Worm (Caenorhabditis elegans) whole organism, late embryonic: ENCODE data around the gene col-159.

Experiments used
- F13H6.1 ChIP-seq: sonication (generic microtip); optimal IDR thresholded peaks from 2 replicates; lab custom pipeline; 2016; ENCODE audit warnings: missing genetic modification characterization, missing compliant biosample characterization
- ceh-24 ChIP-seq: sonication (generic microtip); optimal IDR thresholded peaks from 2 replicates; lab custom pipeline; 2016; ENCODE audit warnings: mild to moderate bottlenecking, missing genetic modification characterization, missing compliant biosample characterization
- ceh-31 ChIP-seq: sonication (generic microtip); optimal IDR thresholded peaks from 2 replicates; lab custom pipeline; 2016; ENCODE audit warnings: missing genetic modification characterization, missing compliant biosample characterization
- elt-2 ChIP-seq: sonication (generic microtip); optimal IDR thresholded peaks from 2 replicates; lab custom pipeline; 2016; ENCODE audit warnings: missing genetic modification reagents, missing genetic modification characterization, missing compliant biosample characterization
- fkh-10 ChIP-seq: fragments of 150-350 bp; optimal IDR thresholded peaks from 2 replicates; lab custom pipeline; 2014; ENCODE audit warnings: missing biosample characterization, missing genetic modification reagents, missing genetic modification characterization
- hlh-30 ChIP-seq: sonication (generic microtip); optimal IDR thresholded peaks from 2 replicates; lab custom pipeline; 2017; ENCODE audit warnings: antibody characterized with exemption, missing genetic modification characterization, missing compliant biosample characterization; ENCODE audit not compliant: insufficient read depth
- nhr-11 ChIP-seq: fragments of 150-350 bp; optimal IDR thresholded peaks from 2 replicates; lab custom pipeline; 2014; ENCODE audit warnings: missing biosample characterization, missing genetic modification characterization
- pha-4 ChIP-seq: fragments of 150-350 bp; optimal IDR thresholded peaks from 2 replicates; lab custom pipeline; 2018; ENCODE audit warnings: missing biosample characterization, missing genetic modification reagents, missing genetic modification characterization
- pqm-1 ChIP-seq: sonication (generic microtip); optimal IDR thresholded peaks from 2 replicates; lab custom pipeline; 2016; ENCODE audit warnings: missing genetic modification characterization, missing compliant biosample characterization
- sox-4 ChIP-seq: sonication (generic microtip); optimal IDR thresholded peaks from 2 replicates; lab custom pipeline; 2017; ENCODE audit warnings: mild to moderate bottlenecking, missing genetic modification characterization, inconsistent platforms, missing compliant biosample characterization
- tbx-2 ChIP-seq: sonication (generic microtip); optimal IDR thresholded peaks from 2 replicates; lab custom pipeline; 2016; ENCODE audit warnings: missing genetic modification characterization, missing compliant biosample characterization
- unc-3 ChIP-seq, 2 experiments: fragments of 200-800 bp in 1 of 2; sonication (Bioruptor generic) in 1 of 2; sonication (generic microtip) in 1 of 2; conservative IDR thresholded peaks in 1 of 2; optimal IDR thresholded peaks in 1 of 2; 2 replicates each; pipeline versions ENCODE4 v1.3.6 to Lab custom; 2016 to 2022; ENCODE audit warnings: missing compliant biosample characterization in 2 of 2, missing genetic modification characterization in 2 of 2, missing genetic modification reagents in 1 of 2
- unc-86 ChIP-seq: sonication (generic microtip); optimal IDR thresholded peaks from 2 replicates; lab custom pipeline; 2016; ENCODE audit warnings: missing genetic modification characterization, missing compliant biosample characterization
- zip-5 ChIP-seq: sonication (generic microtip); optimal IDR thresholded peaks from 2 replicates; lab custom pipeline; 2016; ENCODE audit warnings: missing genetic modification characterization, missing compliant biosample characterization

DNA sequence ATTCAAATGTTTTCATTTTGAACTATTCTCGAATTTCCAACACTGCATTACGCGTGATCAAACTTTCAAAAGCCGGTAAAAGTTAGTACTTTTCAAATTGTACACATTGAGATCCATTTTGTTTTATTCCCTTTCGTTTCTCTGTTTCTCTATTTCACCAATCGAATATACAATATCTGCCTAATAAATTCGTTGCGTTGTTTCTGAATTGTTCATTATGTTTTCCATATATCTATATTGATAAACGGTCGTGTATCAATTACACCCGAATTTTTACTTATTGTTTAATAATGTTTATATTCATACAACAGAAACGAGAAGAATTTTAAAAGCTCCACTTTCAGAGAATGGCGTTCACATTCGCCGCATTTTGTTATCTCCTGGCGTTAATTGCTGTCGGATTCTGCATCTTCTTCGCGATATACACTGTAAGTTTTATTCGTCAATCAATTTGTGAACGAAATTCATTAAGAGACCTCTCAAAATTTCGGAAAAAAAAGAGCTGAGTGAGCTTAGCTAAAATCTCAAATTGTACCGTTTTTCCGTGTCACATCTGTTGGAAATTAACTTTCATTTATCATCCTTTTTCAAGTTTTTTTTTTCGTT lies 21.9 kb downstream of the col-159 start, which contains the start of gene cni-1:
- TF ChIP-seq pqm-1 (tag; lab: Kevin White, UChicago) = no peak
- TF ChIP-seq hlh-30 (tag; lab: Kevin White, UChicago) = no peak
- no peak for TF ChIP-seq F13H6.1 (tag; lab: Kevin White, UChicago)
- TF ChIP-seq elt-2 (tag; lab: Kevin White, UChicago) = no peak
- TF ChIP-seq tbx-2 (tag; lab: Kevin White, UChicago) = no peak
- no peak for TF ChIP-seq ceh-24
- no peak for TF ChIP-seq ceh-31 (tag; lab: Kevin White, UChicago)
- TF ChIP-seq pha-4 (tag; lab: Kevin White, UChicago) = no peak
- no peak for TF ChIP-seq fkh-10 (GFP tag; lab: Kevin White, UChicago)
- TF ChIP-seq nhr-11 (tag; lab: Kevin White, UChicago) = no peak
- no peak for TF ChIP-seq unc-3 (GFP tag; conservative IDR thresholded peaks at IDR 0.05; lab: Robert Waterston, UW)
- no peak for TF ChIP-seq unc-3 (tag; optimal IDR thresholded peaks at IDR 0.05; lab: Kevin White, UChicago)
- no peak for TF ChIP-seq unc-86
- TF ChIP-seq zip-5 (tag; lab: Kevin White, UChicago) = no peak
- no peak for TF ChIP-seq sox-4 (tag; lab: Kevin White, UChicago)
